Worm (Caenorhabditis elegans) whole organism, L1 larva: ENCODE data around the gene gnrr-5.

ENCODE experiments used
- C04F5.9 ChIP-seq: sonication (generic microtip); optimal IDR thresholded peaks from 2 replicates; lab custom pipeline; 2016; ENCODE audit warnings: missing genetic modification characterization, missing compliant biosample characterization
- C34B4.2 ChIP-seq: sonication (generic microtip); optimal IDR thresholded peaks from 2 replicates; lab custom pipeline; 2017; ENCODE audit warnings: mild to moderate bottlenecking, missing genetic modification characterization, missing compliant biosample characterization
- F16B12.6 ChIP-seq: fragments of 150-350 bp; optimal IDR thresholded peaks from 2 replicates; lab custom pipeline; 2014; ENCODE audit warnings: missing biosample characterization, missing genetic modification characterization
- Y116A8C.19 ChIP-seq: sonication (generic microtip); optimal IDR thresholded peaks from 2 replicates; lab custom pipeline; 2016; ENCODE audit warnings: missing compliant biosample characterization, missing genetic modification characterization, borderline replicate concordance
- aha-1 ChIP-seq: fragments of 150-350 bp; optimal IDR thresholded peaks from 2 replicates; lab custom pipeline; 2014; ENCODE audit warnings: missing biosample characterization, missing genetic modification characterization
- alr-1 ChIP-seq: fragments of 200-800 bp; sonication (Bioruptor generic); optimal IDR thresholded peaks from 2 replicates; lab custom pipeline; 2018; ENCODE audit warnings: borderline replicate concordance, mild to moderate bottlenecking, missing genetic modification characterization, missing compliant biosample characterization
- aly-2 ChIP-seq: fragments of 150-350 bp; optimal IDR thresholded peaks from 2 replicates; lab custom pipeline; 2014; ENCODE audit warnings: missing biosample characterization, missing genetic modification characterization
- blmp-1 ChIP-seq: fragments of 150-350 bp; optimal IDR thresholded peaks from 2 replicates; lab custom pipeline; 2014; ENCODE audit warnings: missing biosample characterization, missing genetic modification characterization
- ceh-8 ChIP-seq: fragments of 200-800 bp; sonication (Bioruptor generic); optimal IDR thresholded peaks from 2 replicates; lab custom pipeline; 2018; ENCODE audit warnings: mild to moderate bottlenecking, missing genetic modification characterization, moderate library complexity, missing compliant biosample characterization
- ceh-82 ChIP-seq, 3 experiments: fragments of 150-350 bp in 1 of 3; sonication (generic microtip) in 2 of 3; optimal IDR thresholded peaks; 2 replicates each; lab custom pipeline; 2014 to 2017; ENCODE audit warnings: missing biosample characterization in 3 of 3, missing genetic modification characterization in 3 of 3
- ceh-88 ChIP-seq: fragments of 200-800 bp; sonication (Bioruptor generic); IDR thresholded peaks from 2 replicates; pipeline ENCODE4 v1.3.6; 2022; ENCODE audit warnings: missing genetic modification characterization, missing compliant biosample characterization
- dsc-1 ChIP-seq: sonication (generic microtip); optimal IDR thresholded peaks from 2 replicates; lab custom pipeline; 2016; ENCODE audit warnings: mild to moderate bottlenecking, missing genetic modification characterization, missing compliant biosample characterization
- efl-3 ChIP-seq: fragments of 200-800 bp; sonication (Bioruptor generic); optimal IDR thresholded peaks from 2 replicates; lab custom pipeline; 2018; ENCODE audit warnings: mild to moderate bottlenecking, missing genetic modification characterization, missing compliant biosample characterization
- elt-3 ChIP-seq, 6 experiments: fragments of 150-350 bp in 1 of 6; sonication (generic microtip); optimal IDR thresholded peaks; 2 replicates each; lab custom pipeline; 2017 to 2018; ENCODE audit warnings: missing biosample characterization in 6 of 6, missing genetic modification characterization in 6 of 6, inconsistent platforms in 1 of 6
- fkh-10 ChIP-seq: sonication (generic microtip); optimal IDR thresholded peaks from 2 replicates; lab custom pipeline; 2017; ENCODE audit warnings: missing biosample characterization, missing genetic modification reagents, missing genetic modification characterization
- hlh-4 ChIP-seq: sonication (generic microtip); optimal IDR thresholded peaks from 2 replicates; lab custom pipeline; 2016; ENCODE audit warnings: mild to moderate bottlenecking, missing genetic modification characterization, missing compliant biosample characterization
- hpl-2 ChIP-seq: fragments of 150-350 bp; optimal IDR thresholded peaks from 2 replicates; lab custom pipeline; 2014; ENCODE audit warnings: missing biosample characterization, missing genetic modification reagents, missing genetic modification characterization
- isw-1 ChIP-seq: fragments of 200-800 bp; sonication (Bioruptor generic); IDR thresholded peaks from 2 replicates; pipeline ENCODE4 v1.3.6; 2022; ENCODE audit warnings: missing genetic modification characterization, missing compliant biosample characterization
- jun-1 ChIP-seq: fragments of 150-350 bp; optimal IDR thresholded peaks from 2 replicates; lab custom pipeline; 2014; ENCODE audit warnings: missing biosample characterization, missing genetic modification reagents, missing genetic modification characterization
- lin-13 ChIP-seq: fragments of 150-350 bp; optimal IDR thresholded peaks from 2 replicates; lab custom pipeline; 2014; ENCODE audit warnings: missing biosample characterization, missing genetic modification reagents, missing genetic modification characterization
- lin-14 ChIP-seq: fragments of 200-800 bp; sonication (Bioruptor generic); optimal IDR thresholded peaks from 2 replicates; lab custom pipeline; 2018; ENCODE audit warnings: mild to moderate bottlenecking, missing genetic modification characterization, moderate library complexity, missing compliant biosample characterization
- lin-15B ChIP-seq: fragments of 150-350 bp; sonication (generic microtip); optimal IDR thresholded peaks from 3 replicates; lab custom pipeline; 2014; ENCODE audit warnings: missing biosample characterization, missing genetic modification characterization
- lin-35 ChIP-seq, 2 experiments: fragments of 150-350 bp; optimal IDR thresholded peaks; 2 replicates each; lab custom pipeline; 2014; ENCODE audit warnings: missing biosample characterization in 2 of 2, missing genetic modification characterization in 2 of 2, missing genetic modification reagents in 2 of 2
- lin-39 ChIP-seq: fragments of 150-350 bp; optimal IDR thresholded peaks from 2 replicates; lab custom pipeline; 2014; ENCODE audit warnings: missing biosample characterization, missing genetic modification reagents, missing genetic modification characterization
- lir-3 ChIP-seq: sonication (generic microtip); optimal IDR thresholded peaks from 2 replicates; lab custom pipeline; 2016; ENCODE audit warnings: mild to moderate bottlenecking, missing genetic modification characterization, moderate library complexity, missing compliant biosample characterization; ENCODE audit not compliant: poor library complexity
- mab-9 ChIP-seq: fragments of 200-800 bp; sonication (Bioruptor generic); IDR thresholded peaks from 2 replicates; pipeline ENCODE4 v1.3.6; 2022; ENCODE audit warnings: missing genetic modification reagents, missing genetic modification characterization, missing compliant biosample characterization
- mef-2 ChIP-seq: fragments of 150-350 bp; optimal IDR thresholded peaks from 2 replicates; lab custom pipeline; 2014; ENCODE audit warnings: missing biosample characterization, missing genetic modification characterization
- nhr-11 ChIP-seq: fragments of 150-350 bp; optimal IDR thresholded peaks from 2 replicates; lab custom pipeline; 2014; ENCODE audit warnings: missing biosample characterization, missing genetic modification characterization
- nhr-12 ChIP-seq: sonication (generic microtip); optimal IDR thresholded peaks from 2 replicates; lab custom pipeline; 2017; ENCODE audit warnings: missing biosample characterization, missing genetic modification characterization
- nhr-77 ChIP-seq: fragments of 150-350 bp; optimal IDR thresholded peaks from 2 replicates; lab custom pipeline; 2014; ENCODE audit warnings: missing biosample characterization, missing genetic modification characterization
- nhr-84 ChIP-seq: sonication (generic microtip); optimal IDR thresholded peaks from 2 replicates; lab custom pipeline; 2017; ENCODE audit warnings: missing biosample characterization, missing genetic modification characterization
- nhr-85 ChIP-seq: sonication (generic microtip); peaks from one replicate; lab custom pipeline; 2016; ENCODE audit warnings: missing genetic modification characterization, inconsistent platforms, missing compliant biosample characterization
- pag-3 ChIP-seq: sonication (generic microtip); optimal IDR thresholded peaks from 2 replicates; lab custom pipeline; 2017; ENCODE audit warnings: missing genetic modification characterization, mild to moderate bottlenecking, missing compliant biosample characterization, antibody characterized with exemption, borderline replicate concordance; ENCODE audit not compliant: insufficient read depth
- pqm-1 ChIP-seq: sonication (generic microtip); optimal IDR thresholded peaks from 3 replicates; lab custom pipeline; 2017; ENCODE audit warnings: missing biosample characterization, missing genetic modification characterization
- sox-4 ChIP-seq: sonication (generic microtip); optimal IDR thresholded peaks from 2 replicates; lab custom pipeline; 2016; ENCODE audit warnings: missing genetic modification characterization, missing compliant biosample characterization
- sptf-1 ChIP-seq: fragments of 150-350 bp; optimal IDR thresholded peaks from 2 replicates; lab custom pipeline; 2014; ENCODE audit warnings: missing biosample characterization, missing genetic modification characterization
- sup-37 ChIP-seq: fragments of 200-800 bp; sonication (Bioruptor generic); optimal IDR thresholded peaks from 2 replicates; lab custom pipeline; 2018; ENCODE audit warnings: mild to moderate bottlenecking, missing genetic modification characterization, missing compliant biosample characterization
- swsn-7 ChIP-seq: sonication (generic microtip); optimal IDR thresholded peaks from 2 replicates; lab custom pipeline; 2016; ENCODE audit warnings: missing genetic modification characterization, missing compliant biosample characterization
- tbx-2 ChIP-seq: sonication (generic microtip); optimal IDR thresholded peaks from 2 replicates; lab custom pipeline; 2016; ENCODE audit warnings: missing genetic modification characterization, missing compliant biosample characterization
- unc-130 ChIP-seq: fragments of 150-350 bp; optimal IDR thresholded peaks from 2 replicates; lab custom pipeline; 2017; ENCODE audit warnings: missing biosample characterization, missing genetic modification characterization, inconsistent platforms

The gnrr-5 gene

ce11 chrV:4450523-4451089 is 3.9 kb downstream of the gnrr-5 start, which contains the start of gene rft-2 (continued):
- peak; percentile 61 for TF ChIP-seq lin-14 (GFP tag; lab: Kevin White, UChicago)
- TF ChIP-seq nhr-84, result no peak
- peak; percentile 35 for TF ChIP-seq nhr-77 (tag; lab: Kevin White, UChicago)
- no peak for TF ChIP-seq aly-2 (tag; lab: Kevin White, UChicago)
- TF ChIP-seq tbx-2 (tag; lab: Kevin White, UChicago), result peak; percentile 50
- TF ChIP-seq lin-39 (tag; lab: Kevin White, UChicago), result no peak
- TF ChIP-seq hlh-4 (tag; lab: Kevin White, UChicago), result no peak
- TF ChIP-seq lir-3 (tag; lab: Kevin White, UChicago), result no peak
- TF ChIP-seq ceh-82 (tag; optimal IDR thresholded peaks at IDR 0.05; lab: Kevin White, UChicago), result peak; percentile 39 to 80 (median 56)
- TF ChIP-seq isw-1 (GFP tag; lab: Robert Waterston, UW), result peak; percentile 45
- no peak for TF ChIP-seq nhr-12 (tag; lab: Kevin White, UChicago)
- TF ChIP-seq elt-3 (tag; optimal IDR thresholded peaks at IDR 0.05; lab: Kevin White, UChicago), result peak in 1 of 6 experiments; percentile 11
- TF ChIP-seq sup-37 (GFP tag; lab: Kevin White, UChicago), result no peak
- peak; percentile 60 for TF ChIP-seq swsn-7
- no peak for TF ChIP-seq alr-1
- TF ChIP-seq aha-1, result no peak
- peak; percentile 96 to 97 for TF ChIP-seq lin-35 (GFP tag; optimal IDR thresholded peaks at IDR 0.05; lab: Kevin White, UChicago)
- peak; percentile 14 for TF ChIP-seq nhr-11 (tag; lab: Kevin White, UChicago)
- TF ChIP-seq hpl-2 (GFP tag; lab: Kevin White, UChicago), result no peak
- peak; percentile 67 for TF ChIP-seq dsc-1 (tag; lab: Kevin White, UChicago)
- peak; percentile 27 for TF ChIP-seq lin-13
- TF ChIP-seq mab-9 (GFP tag; lab: Robert Waterston, UW), result no peak
- peak; percentile 25 for TF ChIP-seq fkh-10 (GFP tag; lab: Kevin White, UChicago)
- TF ChIP-seq mef-2 (tag; lab: Kevin White, UChicago), result no peak
- TF ChIP-seq C04F5.9 (tag; lab: Kevin White, UChicago), result peak; percentile 23
- peak; percentile 80 for TF ChIP-seq nhr-85 (tag; lab: Kevin White, UChicago)
- no peak for TF ChIP-seq efl-3 (GFP tag; lab: Kevin White, UChicago)
- no peak for TF ChIP-seq sptf-1 (tag; lab: Kevin White, UChicago)
- no peak for TF ChIP-seq C34B4.2
- TF ChIP-seq sox-4 (tag; lab: Kevin White, UChicago), result peak; percentile 3
- TF ChIP-seq ceh-8 (GFP tag; lab: Kevin White, UChicago), result no peak
- no peak for TF ChIP-seq pqm-1 (tag; lab: Kevin White, UChicago)
- peak; percentile 49 for TF ChIP-seq blmp-1 (tag; lab: Kevin White, UChicago)

- TF ChIP-seq nhr-11 (tag; lab: Kevin White, UChicago) (no peak), pag-3 (no peak), pqm-1 (tag; lab: Kevin White, UChicago) (no peak), F16B12.6 (tag; lab: Kevin White, UChicago) (no peak), ceh-88 (GFP tag; lab: Robert Waterston, UW) (no peak), jun-1 (no peak), unc-130 (tag; lab: Kevin White, UChicago) (no peak), Y116A8C.19 (tag; lab: Kevin White, UChicago) (no peak), lin-15B (tag; lab: Kevin White, UChicago) (no peak)
Observed at ce11 chrV:4447637-4448036, 6.9 kb downstream of the gnrr-5 start.
